Worm (Caenorhabditis elegans) whole organism, L4/young adult: Measurements from ENCODE around the gene twk-24.

Experiments
- W03F9.2 ChIP-seq: fragments of 150-350 bp; optimal IDR thresholded peaks from 2 replicates; lab custom pipeline; 2014; ENCODE audit warnings: missing biosample characterization, missing genetic modification characterization
- dao-5 ChIP-seq: sonication (generic microtip); optimal IDR thresholded peaks from 2 replicates; lab custom pipeline; 2016; ENCODE audit warnings: missing genotype, missing genetic modification characterization, moderate library complexity, missing compliant biosample characterization
- him-1 ChIP-seq: sonication (generic microtip); optimal IDR thresholded peaks from 2 replicates; lab custom pipeline; 2016; ENCODE audit warnings: missing genotype, missing genetic modification reagents, missing genetic modification characterization, missing compliant biosample characterization

- TF ChIP-seq him-1 (tag; lab: Kevin White, UChicago) (peak; percentile 73), dao-5 (tag; lab: Kevin White, UChicago) (no peak), W03F9.2 (peak; percentile 92)
These were observed 22.5 kb upstream of the twk-24 start, which contains the start of the genes srpa-68 and srh-16 for ce11 chrV:12291587-12291986.
